Worm (Caenorhabditis elegans) whole organism, midembryonic: ENCODE data around the gene str-112.

ENCODE experiments used
- cog-1 ChIP-seq: sonication (generic microtip); optimal IDR thresholded peaks from 2 replicates; lab custom pipeline; 2016; ENCODE audit warnings: missing genetic modification characterization, missing compliant biosample characterization
- flt-1 ChIP-seq: fragments of 200-800 bp; sonication (Bioruptor generic); IDR thresholded peaks from 2 replicates; pipeline ENCODE4 v1.3.6; 2022; ENCODE audit warnings: missing genetic modification characterization, missing compliant biosample characterization
- med-1 ChIP-seq: sonication (generic microtip); optimal IDR thresholded peaks from 2 replicates; lab custom pipeline; 2017; ENCODE audit warnings: missing genetic modification characterization, mild to moderate bottlenecking, missing compliant biosample characterization, antibody characterized with exemption, missing genetic modification reagents; ENCODE audit not compliant: insufficient read depth
- ref-1 ChIP-seq: fragments of 200-800 bp; sonication (Bioruptor generic); conservative IDR thresholded peaks from 2 replicates; pipeline ENCODE4 v1.3.6; 2022; ENCODE audit warnings: missing genetic modification reagents, missing genetic modification characterization, missing compliant biosample characterization
- tab-1 ChIP-seq: fragments of 200-800 bp; sonication (Bioruptor generic); IDR thresholded peaks from 2 replicates; pipeline ENCODE4 v1.3.6; 2022; ENCODE audit warnings: missing genetic modification characterization, missing compliant biosample characterization
- ztf-23 ChIP-seq: fragments of 200-800 bp; sonication (Bioruptor generic); IDR thresholded peaks from 2 replicates; pipeline ENCODE4 v1.3.6; 2022; ENCODE audit warnings: missing genetic modification reagents, missing genetic modification characterization, missing compliant biosample characterization
- ztf-29 ChIP-seq: fragments of 200-800 bp; sonication (Bioruptor generic); IDR thresholded peaks from 2 replicates; pipeline ENCODE4 v1.3.6; 2022; ENCODE audit warnings: missing genetic modification reagents, missing genetic modification characterization, missing compliant biosample characterization

DNA sequence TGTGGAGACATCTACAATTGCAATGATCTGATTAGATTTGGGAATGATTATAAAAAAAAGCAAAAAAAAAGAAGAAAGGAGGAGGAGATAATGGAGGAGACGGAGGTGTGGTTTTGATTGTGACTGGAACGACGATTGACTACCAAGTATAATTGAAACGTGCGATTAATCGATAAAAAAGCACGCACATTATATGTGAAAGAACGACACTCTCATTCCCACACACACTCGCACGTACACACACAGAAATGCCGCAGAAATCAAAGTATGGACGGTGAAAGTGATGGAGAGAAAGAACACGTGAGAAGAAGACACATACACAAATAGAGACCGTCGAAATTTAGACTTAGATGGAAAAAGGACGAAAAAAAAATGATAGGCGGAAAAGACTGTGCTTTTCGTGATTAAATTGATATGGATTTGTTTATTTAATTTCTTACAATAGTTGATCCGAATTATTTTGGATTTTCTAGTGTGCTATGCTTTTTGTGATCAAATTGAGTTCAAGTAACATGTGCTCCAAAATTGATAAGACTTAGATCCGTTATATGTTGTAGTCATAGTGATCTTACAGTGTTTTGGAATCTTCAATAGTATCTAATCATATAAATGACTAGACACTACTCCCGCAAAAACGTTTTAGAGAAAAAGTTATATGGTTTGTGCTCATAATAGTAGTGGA is 44.4 kb downstream of the str-112 start, which contains the start of gene nhr-135:
- no peak for TF ChIP-seq ztf-29 (GFP tag; lab: Robert Waterston, UW)
- no peak for TF ChIP-seq flt-1 (GFP tag; lab: Robert Waterston, UW)
- TF ChIP-seq ref-1 (GFP tag; lab: Robert Waterston, UW) = no peak
- TF ChIP-seq ztf-23 (GFP tag; lab: Robert Waterston, UW) = no peak
- no peak for TF ChIP-seq med-1 (GFP tag; lab: Kevin White, UChicago)
- no peak for TF ChIP-seq cog-1 (tag; lab: Kevin White, UChicago)
- TF ChIP-seq tab-1 (GFP tag; lab: Robert Waterston, UW) = no peak
